Fruit fly (Drosophila melanogaster) whole organism, embryonic: ENCODE results near the gene ssh.

Experiments used
- Atf-2 ChIP-seq: fragments of 200-800 bp; sonication (Bioruptor generic); optimal IDR thresholded peaks from 2 replicates; lab custom pipeline; 2016; ENCODE audit warnings: missing biosample characterization, missing genetic modification characterization
- B-H2 ChIP-seq: fragments of 200-800 bp; sonication (Bioruptor generic); optimal IDR thresholded peaks from 2 replicates; lab custom pipeline; 2018; ENCODE audit warnings: missing biosample characterization, mild to moderate bottlenecking, missing genetic modification characterization
- CG1024 ChIP-seq: fragments of 200-800 bp; sonication (Bioruptor generic); IDR thresholded peaks from 2 replicates; pipeline ENCODE4 v1.3.6; 2022; ENCODE audit warnings: missing biosample characterization, missing genetic modification characterization
- CG11093 ChIP-seq: fragments of 200-800 bp; sonication (Bioruptor generic); IDR thresholded peaks from 3 replicates; pipeline ENCODE4 v1.3.6; 2022; ENCODE audit warnings: missing biosample characterization, missing genetic modification characterization
- CG11504 ChIP-seq: fragments of 200-800 bp; sonication (Bioruptor generic); optimal IDR thresholded peaks from 3 replicates; lab custom pipeline; 2019; ENCODE audit warnings: missing biosample characterization, mild to moderate bottlenecking, missing genetic modification characterization, moderate library complexity
- CG12744 ChIP-seq: fragments of 200-800 bp; sonication (Bioruptor generic); optimal IDR thresholded peaks from 2 replicates; lab custom pipeline; 2016; ENCODE audit warnings: missing biosample characterization, missing genetic modification characterization
- CG14710 ChIP-seq: fragments of 200-800 bp; sonication (Bioruptor generic); optimal IDR thresholded peaks from 3 replicates; lab custom pipeline; 2019; ENCODE audit warnings: missing biosample characterization, mild to moderate bottlenecking, missing genetic modification characterization, moderate library complexity
- CG14860 ChIP-seq: fragments of 200-800 bp; sonication (Bioruptor generic); IDR thresholded peaks from 3 replicates; pipeline ENCODE4 v1.3.6; 2022; ENCODE audit warnings: missing biosample characterization, missing genetic modification characterization; ENCODE audit not compliant: partially characterized antibody
- CG15269 ChIP-seq: fragments of 200-800 bp; sonication (Bioruptor generic); optimal IDR thresholded peaks from 2 replicates; lab custom pipeline; 2018; ENCODE audit warnings: missing biosample characterization, mild to moderate bottlenecking, missing genetic modification characterization, moderate library complexity
- CG17186 ChIP-seq: fragments of 200-800 bp; sonication (Bioruptor generic); optimal IDR thresholded peaks from 3 replicates; lab custom pipeline; 2017; ENCODE audit warnings: missing biosample characterization, missing genetic modification reagents, missing genetic modification characterization
- CG17802 ChIP-seq: fragments of 200-800 bp; sonication (Bioruptor generic); optimal IDR thresholded peaks from 2 replicates; lab custom pipeline; 2018; ENCODE audit warnings: missing biosample characterization, mild to moderate bottlenecking, missing genetic modification characterization, moderate library complexity
- CG18262 ChIP-seq: fragments of 200-800 bp; optimal IDR thresholded peaks from 3 replicates; lab custom pipeline; 2019; ENCODE audit warnings: missing biosample characterization, mild to moderate bottlenecking, missing genetic modification characterization, moderate library complexity
- CG32767 ChIP-seq: fragments of 200-800 bp; sonication (Bioruptor generic); IDR thresholded peaks from 2 replicates; pipeline ENCODE4 v1.3.6; 2022; ENCODE audit warnings: missing biosample characterization, missing genetic modification characterization
- CG4404 ChIP-seq: fragments of 200-800 bp; sonication (Bioruptor generic); IDR thresholded peaks from 2 replicates; pipeline ENCODE4 v1.3.6; 2022; ENCODE audit warnings: missing biosample characterization, missing genetic modification characterization
- CG4707 ChIP-seq: fragments of 200-800 bp; sonication (Bioruptor generic); optimal IDR thresholded peaks from 2 replicates; lab custom pipeline; 2018; ENCODE audit warnings: missing biosample characterization, mild to moderate bottlenecking, missing genetic modification characterization, moderate library complexity
- CG4820 ChIP-seq: fragments of 200-800 bp; sonication (Bioruptor generic); optimal IDR thresholded peaks from 3 replicates; lab custom pipeline; 2016; ENCODE audit warnings: missing biosample characterization, missing genetic modification characterization
- CG6683 ChIP-seq: fragments of 200-800 bp; sonication (Bioruptor generic); optimal IDR thresholded peaks from 2 replicates; lab custom pipeline; 2017; ENCODE audit warnings: missing biosample characterization, mild to moderate bottlenecking, missing genetic modification characterization, missing genetic modification reagents
- CG7786 ChIP-seq: fragments of 200-800 bp; sonication (Bioruptor generic); optimal IDR thresholded peaks from 2 replicates; lab custom pipeline; 2016; ENCODE audit warnings: missing biosample characterization, missing genetic modification characterization
- CG8089 ChIP-seq: fragments of 200-800 bp; sonication (Bioruptor generic); optimal IDR thresholded peaks from 3 replicates; lab custom pipeline; 2016; ENCODE audit warnings: missing biosample characterization, missing genetic modification characterization
- CG8924 ChIP-seq: fragments of 200-800 bp; optimal IDR thresholded peaks from 3 replicates; lab custom pipeline; 2019; ENCODE audit warnings: missing biosample characterization, mild to moderate bottlenecking, missing genetic modification characterization, moderate library complexity
- CG9727 ChIP-seq: fragments of 200-800 bp; sonication (Bioruptor generic); optimal IDR thresholded peaks from 3 replicates; lab custom pipeline; 2017; ENCODE audit warnings: missing biosample characterization, mild to moderate bottlenecking, missing genetic modification characterization
- D19B ChIP-seq: fragments of 200-800 bp; sonication (Bioruptor generic); optimal IDR thresholded peaks from 2 replicates; lab custom pipeline; 2017; ENCODE audit warnings: missing biosample characterization, mild to moderate bottlenecking, missing genetic modification characterization
- Hr3 ChIP-seq: fragments of 200-800 bp; sonication (Bioruptor generic); optimal IDR thresholded peaks from 3 replicates; lab custom pipeline; 2016; ENCODE audit warnings: missing biosample characterization, missing genetic modification characterization
- Lhr ChIP-seq: fragments of 200-800 bp; sonication (Bioruptor generic); optimal IDR thresholded peaks from 3 replicates; lab custom pipeline; 2017; ENCODE audit warnings: mild to moderate bottlenecking, missing biosample characterization, missing genetic modification reagents, missing genetic modification characterization
- Sox100B ChIP-seq: fragments of 200-800 bp; sonication (Bioruptor generic); optimal IDR thresholded peaks from 3 replicates; lab custom pipeline; 2018; ENCODE audit warnings: missing biosample characterization, mild to moderate bottlenecking, missing genetic modification characterization
- Sry-β ChIP-seq: fragments of 200-800 bp; sonication (Bioruptor generic); optimal IDR thresholded peaks from 2 replicates; lab custom pipeline; 2018; ENCODE audit warnings: missing biosample characterization, mild to moderate bottlenecking, missing genetic modification characterization, moderate library complexity
- Trl ChIP-seq, 3 experiments: fragments of >200 bp in 2 of 3; fragments of 200-800 bp in 1 of 3; sonication (Bioruptor generic) in 1 of 3; optimal IDR thresholded peaks; 2 replicates in 1 of 3; 3 replicates in 2 of 3; lab custom pipeline; 2016 to 2017; ENCODE audit warnings: missing biosample characterization in 1 of 3, missing genetic modification characterization in 1 of 3
- Usf ChIP-seq: fragments of 200-800 bp; sonication (Bioruptor generic); optimal IDR thresholded peaks from 2 replicates; lab custom pipeline; 2017; ENCODE audit warnings: missing genotype, missing biosample characterization, missing genetic modification characterization
- ato ChIP-seq: fragments of 200-800 bp; sonication (Bioruptor generic); IDR thresholded peaks from 2 replicates; pipeline ENCODE4 v1.3.6; 2022; ENCODE audit warnings: missing biosample characterization, missing genetic modification characterization; ENCODE audit not compliant: partially characterized antibody
- az2 ChIP-seq: fragments of 200-800 bp; sonication (Bioruptor generic); optimal IDR thresholded peaks from 3 replicates; lab custom pipeline; 2016; ENCODE audit warnings: missing biosample characterization, missing genetic modification characterization
- bbx ChIP-seq: fragments of 200-800 bp; sonication (Bioruptor generic); IDR thresholded peaks from 2 replicates; pipeline ENCODE4 v1.3.6; 2022; ENCODE audit warnings: missing biosample characterization, missing genetic modification characterization; ENCODE audit not compliant: partially characterized antibody
- bcd ChIP-seq: fragments of 200-800 bp; sonication (Bioruptor generic); optimal IDR thresholded peaks from 2 replicates; lab custom pipeline; 2017; ENCODE audit warnings: missing biosample characterization, mild to moderate bottlenecking, missing genetic modification characterization
- ci ChIP-seq: fragments of 200-800 bp; sonication (Bioruptor generic); IDR thresholded peaks from 3 replicates; pipeline ENCODE4 v1.3.6; 2022; ENCODE audit warnings: missing biosample characterization, missing genetic modification characterization
- dimm ChIP-seq: fragments of 200-800 bp; sonication (Bioruptor generic); IDR thresholded peaks from 2 replicates; pipeline ENCODE4 v1.3.6; 2022; ENCODE audit warnings: missing biosample characterization, missing genetic modification characterization
- disco-r ChIP-seq: fragments of 200-800 bp; sonication (Bioruptor generic); optimal IDR thresholded peaks from 2 replicates; lab custom pipeline; 2016; ENCODE audit warnings: missing biosample characterization, missing genetic modification characterization
- ftz-f1 ChIP-seq: fragments of 200-800 bp; sonication (Bioruptor generic); optimal IDR thresholded peaks from 2 replicates; lab custom pipeline; 2016; ENCODE audit warnings: missing biosample characterization, missing genetic modification characterization
- lilli ChIP-seq: fragments of 200-800 bp; sonication (Bioruptor generic); optimal IDR thresholded peaks from 3 replicates; lab custom pipeline; 2016; ENCODE audit warnings: missing biosample characterization, missing genetic modification characterization
- odd ChIP-seq: fragments of 200-800 bp; sonication (Bioruptor generic); optimal IDR thresholded peaks from 2 replicates; lab custom pipeline; 2017; ENCODE audit warnings: missing biosample characterization, mild to moderate bottlenecking, missing genetic modification characterization
- phol ChIP-seq: fragments of 200-800 bp; sonication (Bioruptor generic); optimal IDR thresholded peaks from 3 replicates; lab custom pipeline; 2018; ENCODE audit warnings: missing biosample characterization, mild to moderate bottlenecking, missing genetic modification characterization, moderate library complexity
- prd ChIP-seq, 3 experiments: fragments of >200 bp in 2 of 3; fragments of 200-800 bp in 1 of 3; sonication (Bioruptor generic) in 1 of 3; optimal IDR thresholded peaks in 2 of 3; IDR thresholded peaks in 1 of 3; 2 replicates in 2 of 3; 3 replicates in 1 of 3; pipeline versions ENCODE4 v1.3.6 to Lab custom; 2017 to 2022; ENCODE audit warnings: missing biosample characterization in 1 of 3, missing genetic modification characterization in 1 of 3
- slou ChIP-seq: fragments of 200-800 bp; sonication (Bioruptor generic); optimal IDR thresholded peaks from 3 replicates; lab custom pipeline; 2016; ENCODE audit warnings: missing biosample characterization, missing genetic modification characterization
- sna ChIP-seq: fragments of 200-800 bp; sonication (Bioruptor generic); IDR thresholded peaks from 2 replicates; pipeline ENCODE4 v1.3.6; 2022; ENCODE audit warnings: missing biosample characterization, missing genetic modification characterization; ENCODE audit not compliant: partially characterized antibody
- sug ChIP-seq: fragments of 200-800 bp; optimal IDR thresholded peaks from 2 replicates; lab custom pipeline; 2019; ENCODE audit warnings: missing biosample characterization, mild to moderate bottlenecking, missing genetic modification characterization, moderate library complexity
- ttk ChIP-seq: fragments of 200-800 bp; sonication (Bioruptor generic); IDR thresholded peaks from 2 replicates; pipeline ENCODE4 v2.1.2; 2022; ENCODE audit warnings: missing biosample characterization, missing genetic modification characterization
- twi ChIP-seq: fragments of 200-800 bp; optimal IDR thresholded peaks from 2 replicates; lab custom pipeline; 2019; ENCODE audit warnings: missing biosample characterization, mild to moderate bottlenecking, missing genetic modification characterization, moderate library complexity
- unc-4 ChIP-seq: fragments of 200-800 bp; sonication (Bioruptor generic); IDR thresholded peaks from 2 replicates; pipeline ENCODE4 v1.3.6; 2022; ENCODE audit warnings: missing biosample characterization, missing genetic modification characterization; ENCODE audit not compliant: partially characterized antibody
- unpg ChIP-seq: fragments of 200-800 bp; sonication (Bioruptor generic); optimal IDR thresholded peaks from 3 replicates; lab custom pipeline; 2018; ENCODE audit warnings: missing biosample characterization, mild to moderate bottlenecking, missing genetic modification characterization, moderate library complexity

ssh gene

dm6 chr3R:24944920-24945853 lies at the start of gene ssh, which contains the start of gene Nmnat (continued):
- TF ChIP-seq CG32767 (GFP tag; lab: Robert Waterston, UW): no peak
- TF ChIP-seq CG4404: no peak
- peak; percentile 62 for TF ChIP-seq CG8924
- TF ChIP-seq odd (GFP tag; lab: Kevin White, UChicago): no peak
- no peak for TF ChIP-seq CG4820 (GFP tag; lab: Kevin White, UChicago)
- no peak for TF ChIP-seq CG1024 (GFP tag; lab: Robert Waterston, UW)
- TF ChIP-seq CG17186 (GFP tag; lab: Kevin White, UChicago): peak; percentile 56
- peak; percentile 87 for TF ChIP-seq CG14710 (tag; lab: Kevin White, UChicago)
- no peak for TF ChIP-seq ttk (GFP tag; lab: Robert Waterston, UW)
- TF ChIP-seq Sry-β (GFP tag; lab: Kevin White, UChicago): peak; percentile 17
- no peak for TF ChIP-seq B-H2 (GFP tag; lab: Kevin White, UChicago)
- peak; percentile 17 for TF ChIP-seq Lhr (GFP tag; lab: Kevin White, UChicago)
- no peak for TF ChIP-seq disco-r (GFP tag; lab: Kevin White, UChicago)
- TF ChIP-seq CG7786 (GFP tag; lab: Kevin White, UChicago): peak; percentile 10
- no peak for TF ChIP-seq Usf (GFP tag; lab: Kevin White, UChicago)
- peak; percentile 65 for TF ChIP-seq CG9727
- no peak for TF ChIP-seq Trl (optimal IDR thresholded peaks at IDR 0.05; lab: Kevin White, UChicago)
- TF ChIP-seq Trl (GFP tag; optimal IDR thresholded peaks at IDR 0.05; lab: Kevin White, UChicago): no peak
- peak; percentile 87 for TF ChIP-seq bbx (GFP tag; lab: Robert Waterston, UW)
- no peak for TF ChIP-seq slou (GFP tag; lab: Kevin White, UChicago)
- no peak for TF ChIP-seq CG17802 (tag; lab: Kevin White, UChicago)
- TF ChIP-seq D19B (GFP tag; lab: Kevin White, UChicago): no peak
- TF ChIP-seq sug (tag; lab: Kevin White, UChicago): peak; percentile 61
- no peak for TF ChIP-seq CG8089 (GFP tag; lab: Kevin White, UChicago)
- no peak for TF ChIP-seq twi (tag; lab: Kevin White, UChicago)
- TF ChIP-seq az2: peak; percentile 31
- no peak for TF ChIP-seq CG4707 (GFP tag; lab: Kevin White, UChicago)
- TF ChIP-seq Sox100B (GFP tag; lab: Kevin White, UChicago): no peak
- peak; percentile 48 for TF ChIP-seq CG18262
- no peak for TF ChIP-seq prd (optimal IDR thresholded peaks at IDR 0.05; lab: Kevin White, UChicago)
- TF ChIP-seq prd (GFP tag; IDR thresholded peaks at IDR 0.05; lab: Robert Waterston, UW): no peak
- no peak for TF ChIP-seq CG6683 (GFP tag; lab: Kevin White, UChicago)
- TF ChIP-seq sna (GFP tag; lab: Robert Waterston, UW): peak; percentile 77; the same call in 1 of the 2 replicates
- TF ChIP-seq ftz-f1 (GFP tag; lab: Kevin White, UChicago): no peak
- peak; percentile 24 for TF ChIP-seq CG12744 (GFP tag; lab: Kevin White, UChicago)
- peak; percentile 57 for TF ChIP-seq lilli (GFP tag; lab: Kevin White, UChicago)
- TF ChIP-seq Atf-2 (GFP tag; lab: Kevin White, UChicago): peak; percentile 0
- no peak for TF ChIP-seq dimm (GFP tag; lab: Robert Waterston, UW)
- no peak for TF ChIP-seq CG11093 (GFP tag; lab: Robert Waterston, UW)
- peak; percentile 83 for TF ChIP-seq CG14860 (GFP tag; lab: Robert Waterston, UW)
- TF ChIP-seq unc-4: peak; percentile 89
- TF ChIP-seq ato (GFP tag; lab: Robert Waterston, UW): peak; percentile 63
- TF ChIP-seq CG11504 (tag; lab: Kevin White, UChicago): no peak
- TF ChIP-seq phol (tag; lab: Kevin White, UChicago): peak; percentile 100
- TF ChIP-seq unpg (GFP tag; lab: Kevin White, UChicago): no peak
- TF ChIP-seq ci (GFP tag; lab: Robert Waterston, UW): no peak
- no peak for TF ChIP-seq CG15269 (tag; lab: Kevin White, UChicago)
- peak; percentile 22 for TF ChIP-seq Hr3 (GFP tag; lab: Kevin White, UChicago)
- peak; percentile 19 for TF ChIP-seq bcd (GFP tag; lab: Kevin White, UChicago)
